Fruit fly (Drosophila melanogaster): ENCODE measurements around the gene brwl.
A peak's percentile ranks its signal among the peaks of the same experiment; 100 is the strongest.

brwl gene

DNA sequence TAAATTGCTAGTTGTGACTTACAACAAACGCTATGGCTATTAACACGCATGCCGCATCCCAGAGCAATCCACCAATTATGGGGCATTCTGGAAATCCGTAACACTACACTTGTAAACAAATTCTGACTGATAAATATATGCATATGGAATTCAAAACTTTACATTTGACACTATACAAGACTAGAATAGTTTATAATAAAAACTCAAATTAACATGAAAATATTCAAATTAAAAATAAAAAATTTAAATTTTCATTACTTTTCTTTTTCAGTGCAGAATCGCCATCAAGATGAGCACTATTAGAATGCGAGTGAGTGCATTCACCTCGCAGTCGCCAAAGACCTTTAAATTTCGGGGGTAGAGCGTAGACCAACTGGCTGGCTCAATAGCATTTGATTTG is 17.3 kb downstream of the brwl start (continued):
- no peak for TF ChIP-seq mirr (GFP tag; optimal IDR thresholded peaks at IDR 0.05)
- TF ChIP-seq bcd (GFP tag; optimal IDR thresholded peaks at IDR 0.05), result no peak
- TF ChIP-seq CG6272 (GFP tag; IDR thresholded peaks at IDR 0.05), result no peak
- peak; percentile 1 for TF ChIP-seq CG13775 (GFP tag; optimal IDR thresholded peaks at IDR 0.05)
- TF ChIP-seq fd3F (GFP tag; optimal IDR thresholded peaks at IDR 0.05), result no peak
- no peak for TF ChIP-seq CG2199 (GFP tag; IDR thresholded peaks at IDR 0.05)
- TF ChIP-seq al (GFP tag; IDR thresholded peaks at IDR 0.05), result no peak
- no peak for TF ChIP-seq Rx (GFP tag; IDR thresholded peaks at IDR 0.05)
- TF ChIP-seq CG5245 (GFP tag; optimal IDR thresholded peaks at IDR 0.05), result no peak
- peak; percentile 35 for TF ChIP-seq Nf-YB (GFP tag; optimal IDR thresholded peaks at IDR 0.05)
- TF ChIP-seq Awh (GFP tag; IDR thresholded peaks at IDR 0.05), result no peak
- no peak for TF ChIP-seq ATbp (GFP tag; optimal IDR thresholded peaks at IDR 0.05)
- no peak for TF ChIP-seq CG2875 (GFP tag; optimal IDR thresholded peaks at IDR 0.05)
- TF ChIP-seq MTF-1 (GFP tag; optimal IDR thresholded peaks at IDR 0.05; ENCODE audit: borderline replicate concordance), result no peak
- TF ChIP-seq CG11723 (GFP tag; optimal IDR thresholded peaks at IDR 0.05), result no peak
- peak; percentile 12 for TF ChIP-seq CG16815 (GFP tag; optimal IDR thresholded peaks at IDR 0.05)
- TF ChIP-seq NFAT (GFP tag; IDR thresholded peaks at IDR 0.05), result no peak
- TF ChIP-seq zen (tag; optimal IDR thresholded peaks at IDR 0.05), result peak; percentile 50
- no peak for TF ChIP-seq Hr39 (optimal IDR thresholded peaks at IDR 0.05)
- TF ChIP-seq grau (tag; optimal IDR thresholded peaks at IDR 0.05), result no peak
- TF ChIP-seq Scr (GFP tag; IDR thresholded peaks at IDR 0.05; ENCODE audit: partially characterized antibody), result no peak
- TF ChIP-seq gcm2 (GFP tag; optimal IDR thresholded peaks at IDR 0.05), result no peak
- no peak for TF ChIP-seq pho (GFP tag; optimal IDR thresholded peaks at IDR 0.05)
- TF ChIP-seq CG8388 (GFP tag; optimal IDR thresholded peaks at IDR 0.05), result peak; percentile 44
- no peak for TF ChIP-seq sna (GFP tag; IDR thresholded peaks at IDR 0.05; ENCODE audit: partially characterized antibody)
- no peak for TF ChIP-seq CG7372 (GFP tag; IDR thresholded peaks at IDR 0.05)
- peak; percentile 52 for TF ChIP-seq CG6689 (GFP tag; IDR thresholded peaks at IDR 0.05)
- peak; percentile 32 for TF ChIP-seq dmrt99B (tag; optimal IDR thresholded peaks at IDR 0.05)
- no peak for TF ChIP-seq CG13296 (GFP tag; optimal IDR thresholded peaks at IDR 0.05)
- TF ChIP-seq tgo (GFP tag; IDR thresholded peaks at IDR 0.05), result no peak
- no peak for TF ChIP-seq eyg (GFP tag; optimal IDR thresholded peaks at IDR 0.05)
- TF ChIP-seq Chrac-16 (GFP tag; optimal IDR thresholded peaks at IDR 0.05), result no peak
- TF ChIP-seq Fer1 (GFP tag; optimal IDR thresholded peaks at IDR 0.05), result no peak
- no peak for TF ChIP-seq sob (GFP tag; IDR thresholded peaks at IDR 0.05)
- TF ChIP-seq Dip3 (GFP tag; optimal IDR thresholded peaks at IDR 0.05), result no peak
- TF ChIP-seq crp (GFP tag; optimal IDR thresholded peaks at IDR 0.05), result no peak
- TF ChIP-seq CG11695 (GFP tag; IDR thresholded peaks at IDR 0.05), result no peak
- no peak for TF ChIP-seq HLH54F (GFP tag; optimal IDR thresholded peaks at IDR 0.05)
- TF ChIP-seq ind (GFP tag; optimal IDR thresholded peaks at IDR 0.05), result no peak
- TF ChIP-seq Hmr (GFP tag; optimal IDR thresholded peaks at IDR 0.05), result no peak
- TF ChIP-seq sug (tag; optimal IDR thresholded peaks at IDR 0.05), result no peak
- TF ChIP-seq CG7839 (tag; optimal IDR thresholded peaks at IDR 0.05), result peak; percentile 39
- TF ChIP-seq Hmx (GFP tag; optimal IDR thresholded peaks at IDR 0.05), result no peak
- TF ChIP-seq bab2 (GFP tag; optimal IDR thresholded peaks at IDR 0.05), result no peak
- no peak for TF ChIP-seq gro (GFP tag; optimal IDR thresholded peaks at IDR 0.05)
- TF ChIP-seq E2f1 (GFP tag; IDR thresholded peaks at IDR 0.05), result peak; percentile 15; the same call in 1 of the 2 replicates
- TF ChIP-seq CG5953 (GFP tag; IDR thresholded peaks at IDR 0.05), result no peak
- TF ChIP-seq gcm (GFP tag; optimal IDR thresholded peaks at IDR 0.05), result peak; percentile 51
- TF ChIP-seq Stat92E (GFP tag; optimal IDR thresholded peaks at IDR 0.05), result no peak
- peak; percentile 46 for TF ChIP-seq CG12391 (tag; optimal IDR thresholded peaks at IDR 0.05)
- no peak for TF ChIP-seq CG4707 (GFP tag; optimal IDR thresholded peaks at IDR 0.05)
- TF ChIP-seq CG8765 (GFP tag; IDR thresholded peaks at IDR 0.05), result no peak
